Worm (Caenorhabditis elegans) whole organism, late embryonic: ENCODE results near the gene tsen-2.
"Not testable (repeated sequence)": the region's sequence is repeated elsewhere in the genome, so short reads cannot be mapped to it uniquely, and the experiment has no call there.

ENCODE experiments used
- C08G9.2 ChIP-seq: sonication (generic microtip); optimal IDR thresholded peaks from 2 replicates; lab custom pipeline; 2016; ENCODE audit warnings: mild to moderate bottlenecking, missing genetic modification characterization, moderate library complexity, missing compliant biosample characterization
- F13H6.1 ChIP-seq: sonication (generic microtip); optimal IDR thresholded peaks from 2 replicates; lab custom pipeline; 2016; ENCODE audit warnings: missing genetic modification characterization, missing compliant biosample characterization
- K02D7.2 ChIP-seq: sonication (generic microtip); optimal IDR thresholded peaks from 2 replicates; lab custom pipeline; 2017; ENCODE audit warnings: mild to moderate bottlenecking, missing genetic modification characterization, missing compliant biosample characterization
- T23F11.4 ChIP-seq: fragments of 200-800 bp; sonication (Bioruptor generic); optimal IDR thresholded peaks from 2 replicates; lab custom pipeline; 2018; ENCODE audit warnings: mild to moderate bottlenecking, missing genetic modification characterization, missing compliant biosample characterization
- ahr-1 ChIP-seq: sonication (generic microtip); optimal IDR thresholded peaks from 2 replicates; lab custom pipeline; 2016; ENCODE audit warnings: missing genetic modification characterization, missing compliant biosample characterization
- ceh-14 ChIP-seq: sonication (generic microtip); optimal IDR thresholded peaks from 2 replicates; lab custom pipeline; 2016; ENCODE audit warnings: missing genotype, missing genetic modification characterization, missing compliant biosample characterization
- ceh-18 ChIP-seq: sonication (generic microtip); optimal IDR thresholded peaks from 2 replicates; lab custom pipeline; 2016; ENCODE audit warnings: missing genetic modification characterization, missing compliant biosample characterization
- ceh-19 ChIP-seq: fragments of 200-800 bp; sonication (Bioruptor generic); optimal IDR thresholded peaks from 2 replicates; lab custom pipeline; 2018; ENCODE audit warnings: mild to moderate bottlenecking, missing genetic modification characterization, missing compliant biosample characterization
- ceh-2 ChIP-seq: sonication (generic microtip); optimal IDR thresholded peaks from 2 replicates; lab custom pipeline; 2016; ENCODE audit warnings: missing genotype, missing genetic modification characterization, missing compliant biosample characterization
- ceh-30 ChIP-seq: fragments of 150-350 bp; optimal IDR thresholded peaks from 2 replicates; lab custom pipeline; 2014; ENCODE audit warnings: missing biosample characterization, missing genetic modification characterization
- ceh-31 ChIP-seq: sonication (generic microtip); optimal IDR thresholded peaks from 2 replicates; lab custom pipeline; 2016; ENCODE audit warnings: missing genetic modification characterization, missing compliant biosample characterization
- ceh-48 ChIP-seq: sonication (generic microtip); optimal IDR thresholded peaks from 2 replicates; lab custom pipeline; 2016; ENCODE audit warnings: missing genetic modification characterization, inconsistent platforms, missing compliant biosample characterization
- ceh-9 ChIP-seq: sonication (generic microtip); optimal IDR thresholded peaks from 2 replicates; lab custom pipeline; 2016; ENCODE audit warnings: mild to moderate bottlenecking, missing genetic modification characterization, inconsistent platforms, missing compliant biosample characterization
- dmd-4 ChIP-seq: sonication (generic microtip); optimal IDR thresholded peaks from 2 replicates; lab custom pipeline; 2016; ENCODE audit warnings: borderline replicate concordance, missing genetic modification characterization, missing compliant biosample characterization
- dve-1 ChIP-seq: sonication (generic microtip); optimal IDR thresholded peaks from 2 replicates; lab custom pipeline; 2017; ENCODE audit warnings: antibody characterized with exemption, mild to moderate bottlenecking, missing genetic modification characterization, missing compliant biosample characterization
- elt-2 ChIP-seq: sonication (generic microtip); optimal IDR thresholded peaks from 2 replicates; lab custom pipeline; 2016; ENCODE audit warnings: missing genetic modification reagents, missing genetic modification characterization, missing compliant biosample characterization
- elt-4 ChIP-seq: sonication (generic microtip); optimal IDR thresholded peaks from 2 replicates; lab custom pipeline; 2016; ENCODE audit warnings: missing genetic modification characterization, missing compliant biosample characterization
- gmeb-2 ChIP-seq: sonication (generic microtip); optimal IDR thresholded peaks from 2 replicates; lab custom pipeline; 2016; ENCODE audit warnings: missing genetic modification characterization, inconsistent platforms, missing compliant biosample characterization
- hlh-13 ChIP-seq: fragments of 200-800 bp; sonication (Bioruptor generic); optimal IDR thresholded peaks from 2 replicates; lab custom pipeline; 2018; ENCODE audit warnings: mild to moderate bottlenecking, missing genetic modification characterization, missing compliant biosample characterization
- hlh-15 ChIP-seq: sonication (generic microtip); optimal IDR thresholded peaks from 2 replicates; lab custom pipeline; 2016; ENCODE audit warnings: missing genetic modification characterization, missing compliant biosample characterization
- hlh-30 ChIP-seq: sonication (generic microtip); optimal IDR thresholded peaks from 2 replicates; lab custom pipeline; 2017; ENCODE audit warnings: antibody characterized with exemption, missing genetic modification characterization, missing compliant biosample characterization; ENCODE audit not compliant: insufficient read depth
- hlh-8 ChIP-seq: sonication (generic microtip); optimal IDR thresholded peaks from 2 replicates; lab custom pipeline; 2016; ENCODE audit warnings: missing genotype, missing genetic modification characterization, missing compliant biosample characterization
- lim-6 ChIP-seq: sonication (generic microtip); optimal IDR thresholded peaks from 2 replicates; lab custom pipeline; 2016; ENCODE audit warnings: missing genetic modification characterization, missing compliant biosample characterization
- lin-11 ChIP-seq: fragments of 200-800 bp; sonication (Bioruptor generic); optimal IDR thresholded peaks from 2 replicates; lab custom pipeline; 2018; ENCODE audit warnings: mild to moderate bottlenecking, missing genetic modification characterization, missing compliant biosample characterization
- mec-3 ChIP-seq: sonication (generic microtip); optimal IDR thresholded peaks from 2 replicates; lab custom pipeline; 2016; ENCODE audit warnings: borderline replicate concordance, missing genetic modification characterization, missing compliant biosample characterization
- nfya-1 ChIP-seq: sonication (generic microtip); optimal IDR thresholded peaks from 2 replicates; lab custom pipeline; 2017; ENCODE audit warnings: missing genetic modification characterization, mild to moderate bottlenecking, missing compliant biosample characterization, antibody characterized with exemption, moderate library complexity
- nhr-11 ChIP-seq: fragments of 150-350 bp; optimal IDR thresholded peaks from 2 replicates; lab custom pipeline; 2014; ENCODE audit warnings: missing biosample characterization, missing genetic modification characterization
- npax-4 ChIP-seq: sonication (generic microtip); optimal IDR thresholded peaks from 2 replicates; lab custom pipeline; 2016; ENCODE audit warnings: missing genetic modification characterization, missing compliant biosample characterization
- odd-2 ChIP-seq: sonication (generic microtip); optimal IDR thresholded peaks from 2 replicates; lab custom pipeline; 2017; ENCODE audit warnings: antibody characterized with exemption, mild to moderate bottlenecking, missing genetic modification characterization, missing compliant biosample characterization
- pag-3 ChIP-seq: sonication (generic microtip); optimal IDR thresholded peaks from 2 replicates; lab custom pipeline; 2016; ENCODE audit warnings: missing compliant biosample characterization, missing genetic modification characterization, borderline replicate concordance
- pat-9 ChIP-seq: fragments of 200-800 bp; sonication (Bioruptor generic); optimal IDR thresholded peaks from 2 replicates; lab custom pipeline; 2018; ENCODE audit warnings: mild to moderate bottlenecking, missing genetic modification characterization, moderate library complexity, missing compliant biosample characterization
- pax-1 ChIP-seq: fragments of 150-350 bp; optimal IDR thresholded peaks from 2 replicates; lab custom pipeline; 2014; ENCODE audit warnings: missing biosample characterization, missing genetic modification characterization
- pha-2 ChIP-seq: sonication (generic microtip); optimal IDR thresholded peaks from 2 replicates; lab custom pipeline; 2017; ENCODE audit warnings: mild to moderate bottlenecking, missing genetic modification characterization, missing compliant biosample characterization
- pros-1 ChIP-seq: fragments of 150-350 bp; optimal IDR thresholded peaks from 2 replicates; lab custom pipeline; 2014; ENCODE audit warnings: missing biosample characterization, missing genetic modification reagents, missing genetic modification characterization
- sdc-2 ChIP-seq: sonication (generic microtip); optimal IDR thresholded peaks from 2 replicates; lab custom pipeline; 2016; ENCODE audit warnings: missing genotype, missing genetic modification characterization, missing compliant biosample characterization
- sox-2 ChIP-seq: fragments of 200-800 bp; sonication (Bioruptor generic); IDR thresholded peaks from 2 replicates; pipeline ENCODE4 v1.3.6; 2022; ENCODE audit warnings: missing genetic modification reagents, missing genetic modification characterization, missing compliant biosample characterization
- syd-9 ChIP-seq: sonication (generic microtip); optimal IDR thresholded peaks from 2 replicates; lab custom pipeline; 2016; ENCODE audit warnings: mild to moderate bottlenecking, missing genetic modification characterization, moderate library complexity, missing compliant biosample characterization
- tbx-7 ChIP-seq: sonication (generic microtip); optimal IDR thresholded peaks from 2 replicates; lab custom pipeline; 2016; ENCODE audit warnings: missing genotype, missing genetic modification characterization, missing compliant biosample characterization
- unc-42 ChIP-seq: sonication (generic microtip); optimal IDR thresholded peaks from 2 replicates; lab custom pipeline; 2016; ENCODE audit warnings: missing genotype, missing genetic modification characterization, missing compliant biosample characterization
- ztf-16 ChIP-seq: sonication (generic microtip); optimal IDR thresholded peaks from 2 replicates; lab custom pipeline; 2017; ENCODE audit warnings: missing genetic modification characterization, missing compliant biosample characterization

tsen-2 gene

DNA sequence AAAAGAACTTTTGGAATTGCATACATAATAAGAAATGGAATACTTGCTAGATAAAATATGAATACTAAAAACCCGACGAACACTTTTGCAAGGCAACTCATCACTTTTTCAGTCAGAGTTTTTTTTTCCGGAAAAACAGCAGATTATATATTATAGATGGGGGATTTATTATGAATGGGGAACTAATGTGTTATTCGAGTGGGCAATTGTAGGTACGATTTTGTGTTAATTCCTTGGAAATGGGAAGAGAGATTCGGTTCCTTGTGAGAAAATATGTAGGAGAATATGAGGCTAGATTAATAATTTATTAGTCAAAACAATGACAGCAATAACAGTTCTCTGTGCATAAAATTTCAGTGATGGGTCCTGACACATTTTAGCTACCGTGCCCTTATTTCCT lies 6.7 kb downstream of the tsen-2 start, which contains the start of gene faah-5:
faah-5 (minus strand) TSS at position 101 of the 400 bp plus-strand sequence.
- TF ChIP-seq nfya-1 (tag; lab: Kevin White, UChicago) (no peak), elt-2 (tag; lab: Kevin White, UChicago) (no peak), sdc-2 (tag; lab: Kevin White, UChicago) (no peak), K02D7.2 (no peak), pha-2 (tag; lab: Kevin White, UChicago) (no peak), ceh-30 (tag; lab: Kevin White, UChicago) (no peak), syd-9 (tag; lab: Kevin White, UChicago) (no peak), ceh-18 (no peak), ceh-19 (no peak), ceh-31 (tag; lab: Kevin White, UChicago) (no peak), npax-4 (tag; lab: Kevin White, UChicago) (no peak), tbx-7 (tag; lab: Kevin White, UChicago) (no peak), ceh-9 (tag; lab: Kevin White, UChicago) (no peak), pros-1 (tag; lab: Kevin White, UChicago) (no peak), gmeb-2 (tag; lab: Kevin White, UChicago) (no peak), dmd-4 (no peak), odd-2 (tag; lab: Kevin White, UChicago) (no peak), T23F11.4 (GFP tag; lab: Kevin White, UChicago) (no peak)
- TF ChIP-seq, all 69 proteins: peak for 0

DNA sequence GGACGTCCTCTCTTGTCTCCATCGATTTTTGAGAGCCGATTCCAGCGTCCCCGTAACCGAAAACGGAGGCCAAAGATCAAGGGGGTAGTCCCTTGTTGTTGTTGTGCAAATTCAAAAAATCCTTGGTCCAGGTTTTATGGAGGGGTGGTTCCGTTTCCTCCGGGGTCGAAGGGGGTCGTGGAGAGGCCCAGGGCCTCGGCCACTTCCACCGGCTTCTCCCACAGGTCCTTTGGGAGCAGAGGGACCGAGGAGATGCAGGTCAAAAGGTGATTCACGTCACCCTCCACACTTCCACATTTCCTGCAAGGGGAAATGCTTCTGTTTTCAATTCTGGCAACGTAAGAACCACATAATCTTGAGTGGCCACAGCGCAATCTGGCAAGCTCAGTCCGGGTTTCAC lies 14.4 kb downstream of the tsen-2 start, which contains the start of gene fbxb-22:
fbxb-22 (minus strand) TSS at position 61 of the 400 bp plus-strand sequence.
- not testable (repeated sequence) for TF ChIP-seq lin-11, ceh-14, ztf-16 (tag; lab: Kevin White, UChicago)

DNA sequence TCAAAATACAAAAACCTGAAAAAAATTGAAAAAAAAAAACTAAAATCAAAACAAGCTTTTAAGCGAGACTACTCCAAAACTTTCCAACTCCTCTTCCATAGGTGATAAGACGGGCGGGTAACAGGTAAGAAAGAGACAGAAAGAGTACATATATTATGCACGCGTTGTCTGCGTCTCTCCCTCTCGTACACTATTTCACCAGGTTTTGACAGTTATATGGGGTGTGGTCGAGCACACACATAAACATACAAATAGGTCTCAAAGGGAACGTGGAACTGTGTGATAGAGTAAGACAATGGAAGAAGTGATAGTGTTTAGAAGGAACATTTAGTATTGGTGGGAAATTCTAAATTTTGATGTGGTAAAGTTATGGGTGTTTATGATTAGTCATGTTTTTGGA lies 16.5 kb downstream of the tsen-2 start:
- TF ChIP-seq elt-2 (tag; lab: Kevin White, UChicago): peak; percentile 42
- TF ChIP-seq ahr-1 (tag; lab: Kevin White, UChicago): no peak
- no peak for TF ChIP-seq pat-9
- TF ChIP-seq pag-3 (tag; lab: Kevin White, UChicago): no peak

- peak; percentile 79 for TF ChIP-seq elt-2 (tag; lab: Kevin White, UChicago)
- TF ChIP-seq ceh-2 (tag; lab: Kevin White, UChicago): no peak
- TF ChIP-seq, all 69 proteins: peak for 1
Observed at ce11 chrIII:11878751-11879150, 19.3 kb downstream of the tsen-2 start, which contains the start of gene Y56A3A.6. Gene Y56A3A.6, minus strand, starts transcription at chrIII:11878803.

DNA sequence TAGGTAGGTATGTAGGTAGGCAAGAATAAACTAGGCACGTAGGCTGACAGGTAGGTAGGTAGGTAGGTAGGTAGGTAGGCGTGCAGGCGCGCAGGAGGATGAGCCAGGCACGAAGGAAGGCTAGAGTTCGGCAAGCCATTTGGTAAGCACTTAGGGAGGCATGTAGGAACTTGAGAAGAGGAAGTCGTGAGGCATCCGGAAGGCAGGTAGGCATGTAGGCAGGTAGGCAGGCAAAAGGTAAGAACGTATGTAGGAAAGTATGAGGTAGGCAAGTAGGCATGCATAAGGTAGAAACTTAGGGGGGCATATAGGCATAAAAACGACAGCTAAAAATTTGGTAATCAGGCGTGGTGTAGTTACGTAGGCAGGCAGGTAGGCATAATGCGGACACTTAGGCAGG lies 21.9 kb downstream of the tsen-2 start:
- no peak for TF ChIP-seq pat-9
- no peak for TF ChIP-seq pros-1 (tag; lab: Kevin White, UChicago)
- TF ChIP-seq hlh-8 (tag; lab: Kevin White, UChicago): no peak
- TF ChIP-seq C08G9.2 (tag; lab: Kevin White, UChicago): no peak
- no peak for TF ChIP-seq hlh-15 (tag; lab: Kevin White, UChicago)
- peak; percentile 32 for TF ChIP-seq elt-4 (tag; lab: Kevin White, UChicago)
- no peak for TF ChIP-seq ceh-48 (tag; lab: Kevin White, UChicago)

DNA sequence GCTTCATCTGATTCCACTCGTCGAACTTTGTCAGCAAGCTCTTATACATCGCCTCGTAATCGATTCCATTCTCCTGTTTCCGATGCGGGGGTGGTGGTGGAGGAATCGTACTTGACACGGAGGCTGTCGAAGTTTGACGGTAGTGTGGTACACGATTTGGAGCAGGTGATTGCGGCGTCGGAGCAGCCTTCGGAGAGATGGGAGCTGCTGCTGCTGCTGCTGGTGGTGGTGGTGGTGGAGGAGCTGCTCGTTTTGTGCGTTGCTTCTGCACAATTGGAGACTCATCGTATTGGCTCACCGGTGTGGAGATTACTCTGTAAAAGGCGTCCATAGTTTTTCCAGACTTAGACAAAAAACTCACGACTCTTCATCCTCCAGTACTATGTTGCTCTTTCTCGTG lies 23.8 kb downstream of the tsen-2 start:
- TF ChIP-seq hlh-13 (GFP tag; lab: Kevin White, UChicago) (no peak), dve-1 (tag; lab: Kevin White, UChicago) (no peak), T23F11.4 (GFP tag; lab: Kevin White, UChicago) (no peak), sox-2 (GFP tag; lab: Robert Waterston, UW) (no peak), hlh-30 (no peak), elt-4 (tag; lab: Kevin White, UChicago) (no peak), ceh-2 (tag; lab: Kevin White, UChicago) (no peak), lim-6 (tag; lab: Kevin White, UChicago) (no peak), F13H6.1 (tag; lab: Kevin White, UChicago) (no peak), nhr-11 (no peak), dmd-4 (no peak), mec-3 (tag; lab: Kevin White, UChicago) (no peak), ceh-18 (no peak), pag-3 (tag; lab: Kevin White, UChicago) (no peak), ceh-14 (tag; lab: Kevin White, UChicago) (no peak), pax-1 (tag; lab: Kevin White, UChicago) (no peak), ceh-19 (no peak), unc-42 (tag; lab: Kevin White, UChicago) (no peak)
